Worm (Caenorhabditis elegans) whole organism, L1 larva: ENCODE measurements around the gene ZK512.1.

Experiments used
- C04F5.9 ChIP-seq: sonication (generic microtip); optimal IDR thresholded peaks from 2 replicates; lab custom pipeline; 2016; ENCODE audit warnings: missing genetic modification characterization, missing compliant biosample characterization
- C16A3.4 ChIP-seq: fragments of 150-350 bp; optimal IDR thresholded peaks from 2 replicates; lab custom pipeline; 2014; ENCODE audit warnings: missing biosample characterization, missing genetic modification characterization
- C34B4.2 ChIP-seq: sonication (generic microtip); optimal IDR thresholded peaks from 2 replicates; lab custom pipeline; 2017; ENCODE audit warnings: mild to moderate bottlenecking, missing genetic modification characterization, missing compliant biosample characterization
- F16B12.6 ChIP-seq: fragments of 150-350 bp; optimal IDR thresholded peaks from 2 replicates; lab custom pipeline; 2014; ENCODE audit warnings: missing biosample characterization, missing genetic modification characterization
- Y116A8C.19 ChIP-seq: sonication (generic microtip); optimal IDR thresholded peaks from 2 replicates; lab custom pipeline; 2016; ENCODE audit warnings: missing compliant biosample characterization, missing genetic modification characterization, borderline replicate concordance
- alr-1 ChIP-seq: fragments of 200-800 bp; sonication (Bioruptor generic); optimal IDR thresholded peaks from 2 replicates; lab custom pipeline; 2018; ENCODE audit warnings: borderline replicate concordance, mild to moderate bottlenecking, missing genetic modification characterization, missing compliant biosample characterization
- aly-2 ChIP-seq: fragments of 150-350 bp; optimal IDR thresholded peaks from 2 replicates; lab custom pipeline; 2014; ENCODE audit warnings: missing biosample characterization, missing genetic modification characterization
- blmp-1 ChIP-seq: fragments of 150-350 bp; optimal IDR thresholded peaks from 2 replicates; lab custom pipeline; 2014; ENCODE audit warnings: missing biosample characterization, missing genetic modification characterization
- ceh-82 ChIP-seq, 3 experiments: fragments of 150-350 bp in 1 of 3; sonication (generic microtip) in 2 of 3; optimal IDR thresholded peaks; 2 replicates each; lab custom pipeline; 2014 to 2017; ENCODE audit warnings: missing biosample characterization in 3 of 3, missing genetic modification characterization in 3 of 3
- ceh-90 ChIP-seq: sonication (generic microtip); optimal IDR thresholded peaks from 2 replicates; lab custom pipeline; 2016; ENCODE audit warnings: missing genetic modification characterization, missing compliant biosample characterization
- dpl-1 ChIP-seq, 3 experiments: fragments of 150-350 bp in 2 of 3; sonication (generic microtip) in 1 of 3; optimal IDR thresholded peaks; 2 replicates each; lab custom pipeline; 2014 to 2017; ENCODE audit warnings: missing biosample characterization in 3 of 3, missing genetic modification characterization in 3 of 3, missing genetic modification reagents in 3 of 3
- efl-1 ChIP-seq, 4 experiments: fragments of 150-350 bp; optimal IDR thresholded peaks in 3 of 4; peaks in 1 of 4; 1 replicate in 1 of 4; 2 replicates in 3 of 4; lab custom pipeline; 2014; ENCODE audit warnings: missing biosample characterization in 2 of 4, missing genetic modification characterization in 2 of 4, missing genetic modification reagents in 2 of 4
- elt-3 ChIP-seq, 6 experiments: fragments of 150-350 bp in 1 of 6; sonication (generic microtip); optimal IDR thresholded peaks; 2 replicates each; lab custom pipeline; 2017 to 2018; ENCODE audit warnings: missing biosample characterization in 6 of 6, missing genetic modification characterization in 6 of 6, inconsistent platforms in 1 of 6
- fkh-4 ChIP-seq: sonication (generic microtip); optimal IDR thresholded peaks from 2 replicates; lab custom pipeline; 2016; ENCODE audit warnings: missing compliant biosample characterization, missing genetic modification characterization, borderline replicate concordance
- fkh-8 ChIP-seq: sonication (generic microtip); optimal IDR thresholded peaks from 2 replicates; lab custom pipeline; 2016; ENCODE audit warnings: mild to moderate bottlenecking, missing genetic modification characterization, missing compliant biosample characterization
- grh-1 ChIP-seq: fragments of 200-800 bp; sonication (Bioruptor generic); IDR thresholded peaks from 2 replicates; pipeline ENCODE4 v1.3.6; 2022; ENCODE audit warnings: missing genetic modification reagents, missing genetic modification characterization, missing compliant biosample characterization
- irx-1 ChIP-seq: sonication (generic microtip); optimal IDR thresholded peaks from 2 replicates; lab custom pipeline; 2016; ENCODE audit warnings: missing genetic modification characterization, missing compliant biosample characterization
- isw-1 ChIP-seq: fragments of 200-800 bp; sonication (Bioruptor generic); IDR thresholded peaks from 2 replicates; pipeline ENCODE4 v1.3.6; 2022; ENCODE audit warnings: missing genetic modification characterization, missing compliant biosample characterization
- lin-14 ChIP-seq: fragments of 200-800 bp; sonication (Bioruptor generic); optimal IDR thresholded peaks from 2 replicates; lab custom pipeline; 2018; ENCODE audit warnings: mild to moderate bottlenecking, missing genetic modification characterization, moderate library complexity, missing compliant biosample characterization
- lin-15B ChIP-seq: fragments of 150-350 bp; sonication (generic microtip); optimal IDR thresholded peaks from 3 replicates; lab custom pipeline; 2014; ENCODE audit warnings: missing biosample characterization, missing genetic modification characterization
- lin-35 ChIP-seq, 2 experiments: fragments of 150-350 bp; optimal IDR thresholded peaks; 2 replicates each; lab custom pipeline; 2014; ENCODE audit warnings: missing biosample characterization in 2 of 2, missing genetic modification characterization in 2 of 2, missing genetic modification reagents in 2 of 2
- lsy-2 ChIP-seq, 2 experiments: fragments of 150-350 bp; optimal IDR thresholded peaks; 2 replicates each; lab custom pipeline; 2014; ENCODE audit warnings: missing biosample characterization in 2 of 2, missing genetic modification characterization in 2 of 2
- nhr-11 ChIP-seq: fragments of 150-350 bp; optimal IDR thresholded peaks from 2 replicates; lab custom pipeline; 2014; ENCODE audit warnings: missing biosample characterization, missing genetic modification characterization
- nhr-20 ChIP-seq: sonication (generic microtip); optimal IDR thresholded peaks from 2 replicates; lab custom pipeline; 2016; ENCODE audit warnings: mild to moderate bottlenecking, missing genetic modification characterization, missing compliant biosample characterization
- nhr-237 ChIP-seq: fragments of 150-350 bp; optimal IDR thresholded peaks from 2 replicates; lab custom pipeline; 2014; ENCODE audit warnings: missing biosample characterization, missing genetic modification characterization
- nhr-28 ChIP-seq: fragments of 150-350 bp; optimal IDR thresholded peaks from 2 replicates; lab custom pipeline; 2014; ENCODE audit warnings: missing biosample characterization, missing genetic modification characterization
- nhr-47 ChIP-seq: sonication (generic microtip); optimal IDR thresholded peaks from 2 replicates; lab custom pipeline; 2016; ENCODE audit warnings: mild to moderate bottlenecking, missing genetic modification characterization, moderate library complexity, missing compliant biosample characterization
- nhr-84 ChIP-seq: sonication (generic microtip); optimal IDR thresholded peaks from 2 replicates; lab custom pipeline; 2017; ENCODE audit warnings: missing biosample characterization, missing genetic modification characterization
- nhr-85 ChIP-seq: sonication (generic microtip); peaks from one replicate; lab custom pipeline; 2016; ENCODE audit warnings: missing genetic modification characterization, inconsistent platforms, missing compliant biosample characterization
- nhr-90 ChIP-seq: sonication (generic microtip); optimal IDR thresholded peaks from 2 replicates; lab custom pipeline; 2016; ENCODE audit warnings: mild to moderate bottlenecking, missing genetic modification characterization, missing compliant biosample characterization; ENCODE audit not compliant: poor library complexity
- pag-3 ChIP-seq: sonication (generic microtip); optimal IDR thresholded peaks from 2 replicates; lab custom pipeline; 2017; ENCODE audit warnings: missing genetic modification characterization, mild to moderate bottlenecking, missing compliant biosample characterization, antibody characterized with exemption, borderline replicate concordance; ENCODE audit not compliant: insufficient read depth
- pax-3 ChIP-seq: fragments of 200-800 bp; sonication (Bioruptor generic); optimal IDR thresholded peaks from 2 replicates; lab custom pipeline; 2018; ENCODE audit warnings: mild to moderate bottlenecking, missing genetic modification characterization, moderate library complexity, missing compliant biosample characterization
- pqm-1 ChIP-seq: sonication (generic microtip); optimal IDR thresholded peaks from 3 replicates; lab custom pipeline; 2017; ENCODE audit warnings: missing biosample characterization, missing genetic modification characterization
- rnt-1 ChIP-seq: sonication (generic microtip); optimal IDR thresholded peaks from 2 replicates; lab custom pipeline; 2016; ENCODE audit warnings: mild to moderate bottlenecking, missing genetic modification characterization, moderate library complexity, missing compliant biosample characterization
- snu-23 ChIP-seq: sonication (generic microtip); optimal IDR thresholded peaks from 2 replicates; lab custom pipeline; 2016; ENCODE audit warnings: missing genetic modification characterization, missing compliant biosample characterization
- swsn-7 ChIP-seq: sonication (generic microtip); optimal IDR thresholded peaks from 2 replicates; lab custom pipeline; 2016; ENCODE audit warnings: missing genetic modification characterization, missing compliant biosample characterization
- tbx-2 ChIP-seq: sonication (generic microtip); optimal IDR thresholded peaks from 2 replicates; lab custom pipeline; 2016; ENCODE audit warnings: missing genetic modification characterization, missing compliant biosample characterization
- tlp-1 ChIP-seq: fragments of 150-350 bp; optimal IDR thresholded peaks from 2 replicates; lab custom pipeline; 2014; ENCODE audit warnings: missing biosample characterization, missing genetic modification characterization
- unc-130 ChIP-seq: fragments of 150-350 bp; optimal IDR thresholded peaks from 2 replicates; lab custom pipeline; 2017; ENCODE audit warnings: missing biosample characterization, missing genetic modification characterization, inconsistent platforms
- unc-62 ChIP-seq: fragments of 150-350 bp; optimal IDR thresholded peaks from 2 replicates; lab custom pipeline; 2014; ENCODE audit warnings: missing biosample characterization, missing genetic modification reagents, missing genetic modification characterization
- xbp-1 ChIP-seq: sonication (generic microtip); optimal IDR thresholded peaks from 2 replicates; lab custom pipeline; 2016; ENCODE audit warnings: missing genetic modification characterization, missing compliant biosample characterization
- zip-4 ChIP-seq: fragments of 200-800 bp; sonication (Bioruptor generic); optimal IDR thresholded peaks from 2 replicates; lab custom pipeline; 2018; ENCODE audit warnings: mild to moderate bottlenecking, missing genetic modification characterization, moderate library complexity, missing compliant biosample characterization
- ztf-11 ChIP-seq, 2 experiments: sonication (generic microtip); optimal IDR thresholded peaks; 2 replicates each; lab custom pipeline; 2016 to 2017; ENCODE audit warnings: missing genetic modification characterization in 2 of 2, missing biosample characterization in 1 of 2, missing compliant biosample characterization in 1 of 2
- ztf-4 ChIP-seq: fragments of 150-350 bp; optimal IDR thresholded peaks from 2 replicates; lab custom pipeline; 2014; ENCODE audit warnings: missing biosample characterization, missing genetic modification characterization

ZK512.1 gene

DNA sequence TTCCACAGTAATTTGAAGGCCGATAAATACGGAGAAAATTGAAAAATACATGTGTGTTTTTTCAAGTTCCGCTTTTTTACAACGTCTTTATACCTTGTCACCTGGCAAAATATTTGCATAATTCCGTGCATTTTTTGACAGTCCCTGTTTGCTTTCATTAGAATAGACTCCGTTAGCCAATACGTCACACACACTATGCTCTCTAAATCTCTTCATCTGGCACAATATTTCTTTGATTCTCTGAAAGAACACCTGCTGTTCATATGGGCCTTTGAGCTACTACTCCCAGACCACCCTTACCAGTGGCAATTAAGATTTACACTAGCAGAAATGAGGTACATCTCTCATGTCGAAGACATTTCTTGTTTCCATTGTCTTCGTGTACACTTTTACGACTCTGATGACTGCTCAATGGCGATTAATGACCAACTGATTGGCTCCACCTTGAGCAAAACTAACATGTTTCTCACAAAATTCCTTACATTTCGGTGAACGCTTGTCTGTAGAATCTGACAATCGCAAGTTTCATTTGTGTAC, 3.6 kb downstream of the ZK512.1 start, which contains the start of gene grl-11:
TSS of gene grl-11 (minus strand) at position 51 of the 537 bp plus-strand sequence.
- TF ChIP-seq aly-2 (tag; lab: Kevin White, UChicago) = no peak
- no peak for TF ChIP-seq isw-1 (GFP tag; lab: Robert Waterston, UW)
- TF ChIP-seq efl-1 (optimal IDR thresholded peaks at IDR 0.05; lab: Kevin White, UChicago) = no peak
- no peak for TF ChIP-seq efl-1 (GFP tag; optimal IDR thresholded peaks at IDR 0.05 in 1 of 2; lab: Kevin White, UChicago)
- no peak for TF ChIP-seq pax-3 (tag; lab: Kevin White, UChicago)
- peak; percentile 36 for TF ChIP-seq rnt-1 (tag; lab: Kevin White, UChicago)
- no peak for TF ChIP-seq tlp-1 (tag; lab: Kevin White, UChicago)

DNA sequence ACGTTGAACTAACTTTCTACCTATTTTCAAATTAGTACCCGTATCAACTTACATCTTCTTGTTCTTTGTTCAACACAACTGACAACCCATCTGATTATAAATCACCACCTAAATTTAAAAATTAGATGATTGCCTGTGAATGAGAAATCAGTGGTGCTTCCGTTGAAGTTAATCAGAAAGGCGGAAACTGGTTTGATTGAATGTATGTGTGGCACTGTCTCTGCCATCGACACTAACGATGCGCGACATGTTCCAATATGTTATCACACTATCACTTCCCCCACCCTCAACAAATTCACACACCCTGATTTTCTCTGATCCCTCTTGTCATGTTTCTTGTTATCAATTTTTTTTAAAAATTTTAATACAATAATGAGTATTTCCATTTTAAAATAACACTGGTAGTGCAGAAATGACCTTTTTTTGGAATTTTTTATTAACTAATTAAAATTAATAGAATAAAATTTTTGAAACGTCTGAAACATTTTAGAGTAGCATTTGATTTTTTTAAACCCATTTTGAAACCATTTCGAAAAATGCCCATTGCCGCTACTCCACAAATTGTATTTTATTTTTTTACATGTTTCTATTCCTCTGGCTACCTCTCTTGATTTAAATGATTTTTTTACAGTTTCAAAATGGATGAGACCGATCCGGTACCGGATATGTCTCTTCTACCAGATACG, 4.3 kb downstream of the ZK512.1 start, which contains the start of gene ced-11:
TSS of gene ced-11 (plus strand) at position 636 of the 686 bp plus-strand sequence.
- TF ChIP-seq tbx-2 (tag; lab: Kevin White, UChicago) (peak; percentile 49), unc-130 (tag; lab: Kevin White, UChicago) (peak; percentile 37), swsn-7 (no peak), nhr-85 (tag; lab: Kevin White, UChicago) (peak; percentile 49), nhr-90 (tag; lab: Kevin White, UChicago) (peak; percentile 5), elt-3 (tag; optimal IDR thresholded peaks at IDR 0.05; lab: Kevin White, UChicago) (peak in 5 of 6 experiments; percentile 25 to 81 (median 66)), grh-1 (GFP tag; lab: Robert Waterston, UW) (peak; percentile 66), blmp-1 (tag; lab: Kevin White, UChicago) (peak; percentile 23), nhr-28 (tag; lab: Kevin White, UChicago) (no peak), pag-3 (peak; percentile 90), lin-35 (GFP tag; optimal IDR thresholded peaks at IDR 0.05; lab: Kevin White, UChicago) (peak in 1 of 2 experiments; percentile 20), lin-14 (peak; percentile 71), lin-15B (tag; lab: Kevin White, UChicago) (no peak)

DNA sequence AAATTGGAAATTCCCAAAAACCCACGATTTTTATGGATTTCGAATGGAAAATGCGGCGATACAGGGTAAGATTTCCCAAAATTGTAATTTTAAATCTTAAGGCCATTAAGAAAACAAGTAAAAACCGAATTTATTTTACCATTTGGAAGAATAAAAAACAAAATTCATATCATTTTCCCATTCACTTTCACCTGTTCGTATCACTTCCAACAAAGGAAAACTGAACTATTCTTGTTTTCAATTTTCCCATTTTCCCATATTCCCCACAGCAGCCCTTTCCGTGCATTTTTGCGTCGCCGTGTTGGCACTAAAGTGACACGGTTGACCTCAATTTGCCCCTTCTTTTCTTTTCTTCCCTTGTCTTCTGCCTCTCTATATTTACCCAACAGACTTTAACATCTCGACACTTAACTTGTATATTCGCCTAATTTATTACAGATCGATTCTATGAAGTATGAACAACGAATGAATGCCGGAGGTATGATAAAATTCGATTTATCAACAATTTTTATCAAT, 11.1 kb downstream of the ZK512.1 start, which contains the start of gene sec-16A.1:
TSS of gene sec-16A.1 (plus strand) at position 51 of the 516 bp plus-strand sequence.
- TF ChIP-seq zip-4 (GFP tag; lab: Kevin White, UChicago) = no peak
- peak; percentile 18 for TF ChIP-seq rnt-1 (tag; lab: Kevin White, UChicago)
- no peak for TF ChIP-seq ztf-4 (tag; lab: Kevin White, UChicago)
- TF ChIP-seq nhr-11 = no peak
- TF ChIP-seq grh-1 (GFP tag; lab: Robert Waterston, UW) = 0 out of 2 replicates have a peak, but pooled peaks have one; percentile 10
- no peak for TF ChIP-seq ztf-11 (tag; optimal IDR thresholded peaks at IDR 0.05; lab: Kevin White, UChicago)
- TF ChIP-seq blmp-1 (tag; lab: Kevin White, UChicago) = peak; percentile 92
- TF ChIP-seq ceh-90 (tag; lab: Kevin White, UChicago) = no peak
- TF ChIP-seq C16A3.4 = no peak
- TF ChIP-seq aly-2 (tag; lab: Kevin White, UChicago) = no peak
- TF ChIP-seq alr-1 (tag; lab: Kevin White, UChicago) = no peak
- peak; percentile 32 to 51 (median 48) for TF ChIP-seq dpl-1 (GFP tag; optimal IDR thresholded peaks at IDR 0.05; lab: Kevin White, UChicago)
- no peak for TF ChIP-seq nhr-84 (tag; lab: Kevin White, UChicago)
- peak; percentile 32 for TF ChIP-seq lin-14
- TF ChIP-seq nhr-20 (tag; lab: Kevin White, UChicago) = peak; percentile 43
- TF ChIP-seq fkh-8 (tag; lab: Kevin White, UChicago) = no peak
- TF ChIP-seq fkh-4 (tag; lab: Kevin White, UChicago) = no peak
- TF ChIP-seq lsy-2 (tag; optimal IDR thresholded peaks at IDR 0.05; lab: Kevin White, UChicago) = peak; percentile 52 to 56
- no peak for TF ChIP-seq nhr-47 (tag; lab: Kevin White, UChicago)
- TF ChIP-seq nhr-85 (tag; lab: Kevin White, UChicago) = peak; percentile 4
- peak; percentile 34 to 66 for TF ChIP-seq lin-35 (GFP tag; optimal IDR thresholded peaks at IDR 0.05; lab: Kevin White, UChicago)
- peak in 1 of 6 experiments; percentile 58 for TF ChIP-seq elt-3 (tag; optimal IDR thresholded peaks at IDR 0.05; lab: Kevin White, UChicago)
- TF ChIP-seq unc-62 (GFP tag; lab: Kevin White, UChicago) = no peak
- TF ChIP-seq xbp-1 (tag; lab: Kevin White, UChicago) = peak; percentile 22
- TF ChIP-seq pqm-1 (tag; lab: Kevin White, UChicago) = no peak
- no peak for TF ChIP-seq Y116A8C.19
- peak; percentile 1 for TF ChIP-seq lin-15B (tag; lab: Kevin White, UChicago)
- TF ChIP-seq irx-1 (tag; lab: Kevin White, UChicago) = no peak
- TF ChIP-seq nhr-237 (tag; lab: Kevin White, UChicago) = no peak
- TF ChIP-seq C34B4.2 (tag; lab: Kevin White, UChicago) = no peak
- peak; percentile 52 for TF ChIP-seq snu-23
- TF ChIP-seq unc-130 (tag; lab: Kevin White, UChicago) = peak; percentile 4
- peak in 1 of 3 experiments; percentile 18 for TF ChIP-seq ceh-82 (tag; optimal IDR thresholded peaks at IDR 0.05; lab: Kevin White, UChicago)
- TF ChIP-seq F16B12.6 = peak; percentile 82
- no peak for TF ChIP-seq C04F5.9 (tag; lab: Kevin White, UChicago)
